Fruit fly (Drosophila melanogaster): ENCODE data around the gene CG3609.

Gene CG3609

dm6 chr2L:2398459-2398858 lies 24.0 kb upstream of the CG3609 start:
- TF ChIP-seq CG12659 (GFP tag; optimal IDR thresholded peaks at IDR 0.05) (no peak), Asciz (GFP tag; optimal IDR thresholded peaks at IDR 0.05) (no peak), ems (GFP tag; optimal IDR thresholded peaks at IDR 0.05) (no peak), tio (GFP tag; optimal IDR thresholded peaks at IDR 0.05) (no peak), lab (GFP tag; optimal IDR thresholded peaks at IDR 0.05) (peak; percentile 4), bowl (GFP tag; IDR thresholded peaks at IDR 0.05) (no peak), unpg (GFP tag; optimal IDR thresholded peaks at IDR 0.05) (peak; percentile 27), CG15479 (GFP tag; optimal IDR thresholded peaks at IDR 0.05) (no peak), fd3F (GFP tag; optimal IDR thresholded peaks at IDR 0.05) (no peak), CG4854 (GFP tag; optimal IDR thresholded peaks at IDR 0.05) (no peak), CG7963 (GFP tag; IDR thresholded peaks at IDR 0.05; ENCODE audit: partially characterized antibody) (no peak), cad (GFP tag; optimal IDR thresholded peaks at IDR 0.05) (no peak), tna (GFP tag; IDR thresholded peaks at IDR 0.05; ENCODE audit: partially characterized antibody) (no peak), Max (GFP tag; optimal IDR thresholded peaks at IDR 0.05) (no peak), ranshi (GFP tag; IDR thresholded peaks at IDR 0.05) (0 out of 2 replicates have a peak, but pooled peaks have one; percentile 22), CG6254 (GFP tag; optimal IDR thresholded peaks at IDR 0.05) (no peak), run (tag; optimal IDR thresholded peaks at IDR 0.05) (no peak), slbo (GFP tag; IDR thresholded peaks at IDR 0.05) (0 out of 2 replicates have a peak, but pooled peaks have one; percentile 19), CG10366 (GFP tag; IDR thresholded peaks at IDR 0.05) (peak; percentile 11; the same call in 1 of the 2 replicates), Chrac-16 (GFP tag; optimal IDR thresholded peaks at IDR 0.05) (no peak), CG3407 (GFP tag; optimal IDR thresholded peaks at IDR 0.05) (no peak), phol (tag; optimal IDR thresholded peaks at IDR 0.05) (peak; percentile 16), CG10979 (tag; optimal IDR thresholded peaks at IDR 0.05) (peak; percentile 1), fd96Cb (tag; optimal IDR thresholded peaks at IDR 0.05) (no peak), hb (GFP tag; IDR thresholded peaks at IDR 0.05; ENCODE audit: partially characterized antibody) (no peak), gcm2 (GFP tag; optimal IDR thresholded peaks at IDR 0.05) (no peak), CG18599 (GFP tag; optimal IDR thresholded peaks at IDR 0.05) (no peak), Hr78 (GFP tag; optimal IDR thresholded peaks at IDR 0.05) (no peak), trem (tag; optimal IDR thresholded peaks at IDR 0.05) (no peak), CG32772 (GFP tag; IDR thresholded peaks at IDR 0.05) (0 out of 2 replicates have a peak, but pooled peaks have one; percentile 33), Tbp (GFP tag; optimal IDR thresholded peaks at IDR 0.05) (no peak), CG1832 (GFP tag; optimal IDR thresholded peaks at IDR 0.05) (no peak), wdn (GFP tag; IDR thresholded peaks at IDR 0.05) (0 out of 2 replicates have a peak, but pooled peaks have one; percentile 33), maf-S (GFP tag; optimal IDR thresholded peaks at IDR 0.05) (no peak), sens (GFP tag) (peak; percentile 16), CG7556 (GFP tag; optimal IDR thresholded peaks at IDR 0.05) (no peak), Ets97D (GFP tag; optimal IDR thresholded peaks at IDR 0.05) (no peak), CrebB (tag; optimal IDR thresholded peaks at IDR 0.05) (no peak), CG2678 (tag; optimal IDR thresholded peaks at IDR 0.05) (peak; percentile 36), CG7357 (GFP tag; IDR thresholded peaks at IDR 0.05) (no peak), CG10431 (GFP tag; optimal IDR thresholded peaks at IDR 0.05) (no peak), CG8765 (GFP tag; IDR thresholded peaks at IDR 0.05) (no peak), CG2712 (tag; optimal IDR thresholded peaks at IDR 0.05) (peak; percentile 12), Fer2 (tag; optimal IDR thresholded peaks at IDR 0.05) (no peak), CG13894 (tag; optimal IDR thresholded peaks at IDR 0.05) (no peak), z (GFP tag; IDR thresholded peaks at IDR 0.05) (no peak), onecut (GFP tag; IDR thresholded peaks at IDR 0.05) (no peak), ssp (GFP tag; IDR thresholded peaks at IDR 0.05) (no peak), Mrtf (GFP tag; IDR thresholded peaks at IDR 0.05) (no peak), Sox102F (GFP tag; optimal IDR thresholded peaks at IDR 0.05) (peak; percentile 48), grau (tag; optimal IDR thresholded peaks at IDR 0.05) (peak; percentile 19)
